Fruit fly (Drosophila melanogaster) whole organism: Measurements from ENCODE around the gene Ir10a.

ENCODE experiments used
- CG8478 ChIP-seq: fragments of >200 bp; optimal IDR thresholded peaks from 2 replicates; lab custom pipeline; 2018; ENCODE audit warnings: inconsistent platforms
- Dll ChIP-seq: fragments of >200 bp; optimal IDR thresholded peaks from 2 replicates; lab custom pipeline; 2017
- EcR ChIP-seq, 2 experiments: fragments of >200 bp; optimal IDR thresholded peaks; 2 replicates each; lab custom pipeline; 2017; ENCODE audit warnings: missing biosample characterization in 2 of 2, missing genetic modification characterization in 2 of 2, missing genetic modification reagents in 2 of 2
- pan ChIP-seq: fragments of >200 bp; optimal IDR thresholded peaks from 2 replicates; lab custom pipeline; 2017
- psq ChIP-seq: fragments of >200 bp; optimal IDR thresholded peaks from 2 replicates; lab custom pipeline; 2017
- usp ChIP-seq: fragments of >200 bp; optimal IDR thresholded peaks from 2 replicates; lab custom pipeline; 2017; ENCODE audit warnings: missing biosample characterization, missing genetic modification characterization, mixed read lengths

The Ir10a gene

DNA sequence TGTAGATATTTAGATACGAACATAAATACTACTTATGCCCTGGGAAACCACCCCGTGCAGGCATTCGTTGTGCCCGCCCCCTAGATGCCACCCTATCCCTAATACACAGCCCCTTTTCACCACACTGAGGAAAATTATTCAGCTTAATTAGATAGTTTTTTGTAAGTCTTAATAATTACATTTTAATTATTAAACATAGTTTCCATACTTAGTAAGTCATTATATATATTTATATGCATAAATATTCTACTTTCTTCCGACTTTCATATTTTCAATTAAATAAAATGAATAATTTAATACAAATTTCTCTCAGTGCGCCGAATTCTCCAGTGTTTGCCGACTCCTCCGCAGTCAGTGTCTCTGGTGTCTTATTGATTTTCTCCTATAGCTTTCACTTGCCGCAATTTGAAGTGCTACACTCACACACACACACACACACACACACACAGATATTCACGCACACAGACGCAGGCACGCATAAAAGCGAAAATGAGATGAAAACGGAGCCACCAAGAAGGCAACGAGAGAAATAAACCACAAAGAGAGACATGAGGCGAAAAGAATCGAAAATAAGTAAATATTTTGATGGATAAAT, 15.5 kb downstream of the Ir10a start:
- TF ChIP-seq pan (no peak), Dll (lab: Kevin White, UChicago) (no peak), psq (lab: Kevin White, UChicago) (no peak), usp (GFP tag; lab: Kevin White, UChicago) (no peak), EcR (GFP tag; optimal IDR thresholded peaks at IDR 0.05; lab: Kevin White, UChicago) (no peak), CG8478 (lab: Kevin White, UChicago) (no peak)

dm6 chrX:11293567-11293966, 17.4 kb downstream of the Ir10a start:
- TF ChIP-seq usp (GFP tag; lab: Kevin White, UChicago) (no peak), Dll (lab: Kevin White, UChicago) (no peak), pan (no peak)

dm6 chrX:11284993-11285392, 26.0 kb downstream of the Ir10a start:
- TF ChIP-seq Dll (lab: Kevin White, UChicago): no peak
- TF ChIP-seq pan: no peak
- TF ChIP-seq usp (GFP tag; lab: Kevin White, UChicago): no peak
- TF ChIP-seq EcR (GFP tag; optimal IDR thresholded peaks at IDR 0.05; lab: Kevin White, UChicago): no peak
- no peak for TF ChIP-seq CG8478 (lab: Kevin White, UChicago)
- TF ChIP-seq psq (lab: Kevin White, UChicago): no peak

DNA sequence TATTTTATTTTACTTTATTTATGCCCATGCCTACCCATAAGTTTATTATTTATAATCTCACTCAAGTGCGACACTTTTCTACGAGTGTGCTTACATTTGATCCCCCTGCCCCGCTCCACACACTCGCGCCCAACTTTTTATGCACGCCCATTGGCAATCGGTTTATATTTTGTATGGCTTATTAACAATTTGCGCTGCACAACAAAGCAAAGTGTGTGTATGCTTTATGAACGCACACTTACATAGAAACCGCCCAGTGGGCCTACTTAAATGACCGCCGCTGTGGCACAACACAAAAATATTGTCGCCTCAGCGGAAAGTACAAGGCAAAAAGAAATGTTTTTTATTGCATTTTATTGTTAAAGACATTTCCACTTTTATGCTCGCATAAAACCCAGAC, 27.4 kb downstream of the Ir10a start:
- TF ChIP-seq EcR (GFP tag; optimal IDR thresholded peaks at IDR 0.05; lab: Kevin White, UChicago): no peak
- no peak for TF ChIP-seq Dll (lab: Kevin White, UChicago)
- TF ChIP-seq psq (lab: Kevin White, UChicago): no peak
- no peak for TF ChIP-seq usp (GFP tag; lab: Kevin White, UChicago)
- TF ChIP-seq pan: no peak
- no peak for TF ChIP-seq CG8478 (lab: Kevin White, UChicago)
